Fruit fly (Drosophila melanogaster) whole organism, embryonic: ENCODE measurements around the gene CG8112.
A peak's percentile ranks its signal among the peaks of the same experiment; 100 is the strongest.

Experiments
- Bteb2 ChIP-seq: fragments of 200-800 bp; sonication (Bioruptor generic); optimal IDR thresholded peaks from 2 replicates; lab custom pipeline; 2016; ENCODE audit warnings: missing biosample characterization, missing genetic modification characterization
- CG11093 ChIP-seq: fragments of 200-800 bp; sonication (Bioruptor generic); IDR thresholded peaks from 3 replicates; pipeline ENCODE4 v1.3.6; 2022; ENCODE audit warnings: missing biosample characterization, missing genetic modification characterization
- CG12071 ChIP-seq: fragments of 200-800 bp; sonication (Bioruptor generic); optimal IDR thresholded peaks from 3 replicates; lab custom pipeline; 2018; ENCODE audit warnings: missing biosample characterization, mild to moderate bottlenecking, missing genetic modification characterization
- CG12299 ChIP-seq: fragments of 200-800 bp; sonication (Bioruptor generic); optimal IDR thresholded peaks from 2 replicates; lab custom pipeline; 2018; ENCODE audit warnings: missing biosample characterization, mild to moderate bottlenecking, missing genetic modification characterization
- CG12391 ChIP-seq: fragments of 200-800 bp; sonication (Bioruptor generic); optimal IDR thresholded peaks from 3 replicates; lab custom pipeline; 2018; ENCODE audit warnings: missing biosample characterization, mild to moderate bottlenecking, missing genetic modification characterization, moderate library complexity
- CG12659 ChIP-seq: fragments of 200-800 bp; sonication (Bioruptor generic); optimal IDR thresholded peaks from 3 replicates; lab custom pipeline; 2017; ENCODE audit warnings: mild to moderate bottlenecking, missing biosample characterization, missing genetic modification reagents, missing genetic modification characterization
- CG15269 ChIP-seq: fragments of 200-800 bp; sonication (Bioruptor generic); optimal IDR thresholded peaks from 2 replicates; lab custom pipeline; 2018; ENCODE audit warnings: missing biosample characterization, mild to moderate bottlenecking, missing genetic modification characterization, moderate library complexity
- CG17328 ChIP-seq: fragments of 200-800 bp; sonication (Bioruptor generic); IDR thresholded peaks from 2 replicates; pipeline ENCODE4 v1.3.6; 2022; ENCODE audit warnings: missing biosample characterization, missing genetic modification characterization
- CG17912 ChIP-seq: fragments of 200-800 bp; sonication (Bioruptor generic); optimal IDR thresholded peaks from 2 replicates; lab custom pipeline; 2018; ENCODE audit warnings: missing biosample characterization, mild to moderate bottlenecking, missing genetic modification characterization
- CG1792 ChIP-seq: fragments of 200-800 bp; sonication (Bioruptor generic); optimal IDR thresholded peaks from 2 replicates; lab custom pipeline; 2016; ENCODE audit warnings: missing biosample characterization, missing genetic modification characterization
- CG18599 ChIP-seq: fragments of 200-800 bp; sonication (Bioruptor generic); optimal IDR thresholded peaks from 3 replicates; lab custom pipeline; 2017; ENCODE audit warnings: missing biosample characterization, missing genetic modification characterization, mild to moderate bottlenecking, moderate library complexity, missing genetic modification reagents
- CG2875 ChIP-seq: fragments of 200-800 bp; sonication (Bioruptor generic); optimal IDR thresholded peaks from 2 replicates; lab custom pipeline; 2017; ENCODE audit warnings: missing biosample characterization, mild to moderate bottlenecking, missing genetic modification characterization, missing genetic modification reagents
- CG2889 ChIP-seq: fragments of 200-800 bp; sonication (Bioruptor generic); IDR thresholded peaks from 3 replicates; pipeline ENCODE4 v1.3.6; 2022; ENCODE audit warnings: missing biosample characterization, missing genetic modification characterization
- CG34376 ChIP-seq: fragments of 200-800 bp; sonication (Bioruptor generic); optimal IDR thresholded peaks from 2 replicates; lab custom pipeline; 2018; ENCODE audit warnings: missing biosample characterization, mild to moderate bottlenecking, missing genetic modification characterization
- CG42726 ChIP-seq: fragments of 200-800 bp; sonication (Bioruptor generic); IDR thresholded peaks from 2 replicates; pipeline ENCODE4 v1.3.6; 2022; ENCODE audit warnings: missing biosample characterization, missing genetic modification characterization; ENCODE audit not compliant: partially characterized antibody
- CG6689 ChIP-seq: fragments of 200-800 bp; sonication (Bioruptor generic); IDR thresholded peaks from 2 replicates; pipeline ENCODE4 v1.3.6; 2022; ENCODE audit warnings: missing biosample characterization, missing genetic modification characterization
- CG7372 ChIP-seq: fragments of 200-800 bp; sonication (Bioruptor generic); IDR thresholded peaks from 2 replicates; pipeline ENCODE4 v1.3.6; 2022; ENCODE audit warnings: missing biosample characterization, missing genetic modification characterization
- CG9932 ChIP-seq: fragments of 200-800 bp; sonication (Bioruptor generic); IDR thresholded peaks from 2 replicates; pipeline ENCODE4 v1.3.6; 2022; ENCODE audit warnings: missing biosample characterization, missing genetic modification characterization
- CoRest ChIP-seq: fragments of 200-800 bp; sonication (Bioruptor generic); optimal IDR thresholded peaks from 3 replicates; lab custom pipeline; 2018; ENCODE audit warnings: missing biosample characterization, mild to moderate bottlenecking, missing genetic modification characterization, moderate library complexity
- D19A ChIP-seq: fragments of 200-800 bp; optimal IDR thresholded peaks from 3 replicates; lab custom pipeline; 2019; ENCODE audit warnings: missing biosample characterization, mild to moderate bottlenecking, missing genetic modification characterization, moderate library complexity
- D19B ChIP-seq: fragments of 200-800 bp; sonication (Bioruptor generic); optimal IDR thresholded peaks from 2 replicates; lab custom pipeline; 2017; ENCODE audit warnings: missing biosample characterization, mild to moderate bottlenecking, missing genetic modification characterization
- E2f1 ChIP-seq: fragments of 200-800 bp; sonication (Bioruptor generic); IDR thresholded peaks from 2 replicates; pipeline ENCODE4 v1.3.6; 2022; ENCODE audit warnings: missing biosample characterization, missing genetic modification characterization
- Fer2 ChIP-seq: fragments of 200-800 bp; sonication (Bioruptor generic); optimal IDR thresholded peaks from 2 replicates; lab custom pipeline; 2018; ENCODE audit warnings: missing biosample characterization, mild to moderate bottlenecking, missing genetic modification characterization, moderate library complexity
- Fer3 ChIP-seq: fragments of 200-800 bp; sonication (Bioruptor generic); optimal IDR thresholded peaks from 2 replicates; lab custom pipeline; 2018; ENCODE audit warnings: missing biosample characterization, mild to moderate bottlenecking, missing genetic modification characterization, moderate library complexity
- Hmx ChIP-seq: fragments of 200-800 bp; sonication (Bioruptor generic); optimal IDR thresholded peaks from 2 replicates; lab custom pipeline; 2016; ENCODE audit warnings: missing biosample characterization, missing genetic modification characterization
- MBD-R2 ChIP-seq: fragments of 200-800 bp; sonication (Bioruptor generic); IDR thresholded peaks from 2 replicates; pipeline ENCODE4 v1.3.6; 2022; ENCODE audit warnings: missing biosample characterization, missing genetic modification characterization
- Meics ChIP-seq: fragments of 200-800 bp; sonication (Bioruptor generic); optimal IDR thresholded peaks from 2 replicates; lab custom pipeline; 2017; ENCODE audit warnings: missing biosample characterization, mild to moderate bottlenecking, missing genetic modification characterization
- Mrtf ChIP-seq: fragments of 200-800 bp; sonication (Bioruptor generic); IDR thresholded peaks from 3 replicates; pipeline ENCODE4 v1.3.6; 2022; ENCODE audit warnings: missing biosample characterization, missing genetic modification characterization
- Nf-YA ChIP-seq: fragments of 200-800 bp; sonication (Bioruptor generic); IDR thresholded peaks from 2 replicates; pipeline ENCODE4 v1.3.6; 2022; ENCODE audit warnings: missing biosample characterization, missing genetic modification characterization
- PHDP ChIP-seq: fragments of 200-800 bp; sonication (Bioruptor generic); optimal IDR thresholded peaks from 3 replicates; lab custom pipeline; 2018; ENCODE audit warnings: missing biosample characterization, mild to moderate bottlenecking, missing genetic modification characterization, moderate library complexity
- al ChIP-seq: fragments of 200-800 bp; sonication (Bioruptor generic); IDR thresholded peaks from 2 replicates; pipeline ENCODE4 v1.3.6; 2022; ENCODE audit warnings: missing biosample characterization, missing genetic modification characterization
- ara ChIP-seq: fragments of 200-800 bp; sonication (Bioruptor generic); IDR thresholded peaks from 2 replicates; pipeline ENCODE4 v1.3.6; 2022; ENCODE audit warnings: missing biosample characterization, missing genetic modification characterization
- bowl ChIP-seq: fragments of 200-800 bp; sonication (Bioruptor generic); IDR thresholded peaks from 2 replicates; pipeline ENCODE4 v1.3.6; 2022; ENCODE audit warnings: missing biosample characterization, missing genetic modification characterization
- caup ChIP-seq: fragments of 200-800 bp; sonication (Bioruptor generic); optimal IDR thresholded peaks from 3 replicates; lab custom pipeline; 2017; ENCODE audit warnings: missing biosample characterization, mild to moderate bottlenecking, missing genetic modification characterization, moderate library complexity; ENCODE audit not compliant: severe bottlenecking
- chinmo ChIP-seq: fragments of 200-800 bp; sonication (Bioruptor generic); IDR thresholded peaks from 4 replicates; pipeline ENCODE4 v1.3.6; 2022; ENCODE audit warnings: missing biosample characterization, missing genetic modification characterization; ENCODE audit not compliant: partially characterized antibody
- chm ChIP-seq: fragments of 200-800 bp; sonication (Bioruptor generic); IDR thresholded peaks from 2 replicates; pipeline ENCODE4 v1.3.6; 2022; ENCODE audit warnings: missing biosample characterization, missing genetic modification characterization
- croc ChIP-seq: fragments of 200-800 bp; sonication (Bioruptor generic); conservative IDR thresholded peaks from 3 replicates; pipeline ENCODE4 v1.3.6; 2022; ENCODE audit warnings: missing biosample characterization, missing genetic modification characterization
- crp ChIP-seq, 2 experiments: fragments of 200-800 bp; sonication (Bioruptor generic); optimal IDR thresholded peaks; 2 replicates in 1 of 2; 3 replicates in 1 of 2; lab custom pipeline; 2017; ENCODE audit warnings: missing biosample characterization in 2 of 2, missing genetic modification characterization in 2 of 2, mild to moderate bottlenecking in 1 of 2, moderate library complexity in 1 of 2
- fd64A ChIP-seq: fragments of 200-800 bp; sonication (Bioruptor generic); optimal IDR thresholded peaks from 3 replicates; lab custom pipeline; 2018; ENCODE audit warnings: missing biosample characterization, mild to moderate bottlenecking, missing genetic modification characterization
- fu2 ChIP-seq: fragments of 200-800 bp; sonication (Bioruptor generic); optimal IDR thresholded peaks from 2 replicates; lab custom pipeline; 2016; ENCODE audit warnings: missing biosample characterization, missing genetic modification characterization
- gsb ChIP-seq: fragments of 200-800 bp; sonication (Bioruptor generic); IDR thresholded peaks from 2 replicates; pipeline ENCODE4 v1.3.6; 2022; ENCODE audit warnings: missing biosample characterization, missing genetic modification characterization
- klu ChIP-seq: fragments of 200-800 bp; sonication (Bioruptor generic); IDR thresholded peaks from 2 replicates; pipeline ENCODE4 v1.3.6; 2022; ENCODE audit warnings: missing biosample characterization, missing genetic modification characterization
- pan ChIP-seq, 4 experiments: fragments of >200 bp in 3 of 4; fragments of 200-800 bp in 1 of 4; sonication (Bioruptor generic) in 1 of 4; optimal IDR thresholded peaks in 3 of 4; IDR thresholded peaks in 1 of 4; 2 replicates each; pipeline versions ENCODE4 v1.3.6 to Lab custom; 2017 to 2022; ENCODE audit warnings: missing biosample characterization in 2 of 4, missing genetic modification characterization in 2 of 4, mixed read lengths in 1 of 4
- ranshi ChIP-seq: fragments of 200-800 bp; sonication (Bioruptor generic); IDR thresholded peaks from 2 replicates; pipeline ENCODE4 v1.3.6; 2022; ENCODE audit warnings: missing biosample characterization, missing genetic modification characterization
- sens ChIP-seq: fragments of 200-800 bp; sonication (Bioruptor generic); peaks from one replicate; lab custom pipeline; 2016; ENCODE audit warnings: missing biosample characterization, missing genetic modification characterization
- sens-2 ChIP-seq: fragments of 200-800 bp; sonication (Bioruptor generic); IDR thresholded peaks from 2 replicates; pipeline ENCODE4 v1.3.6; 2022; ENCODE audit warnings: missing biosample characterization, missing genetic modification characterization
- ssp ChIP-seq: fragments of 200-800 bp; sonication (Bioruptor generic); IDR thresholded peaks from 2 replicates; pipeline ENCODE4 v1.3.6; 2022; ENCODE audit warnings: missing biosample characterization, missing genetic modification characterization
- tll ChIP-seq, 2 experiments: fragments of 200-800 bp in 1 of 2; fragments of >200 bp in 1 of 2; sonication (Bioruptor generic) in 1 of 2; optimal IDR thresholded peaks; 2 replicates each; lab custom pipeline; 2017 to 2019; ENCODE audit warnings: missing biosample characterization in 2 of 2, missing genetic modification characterization in 2 of 2, mild to moderate bottlenecking in 1 of 2, moderate library complexity in 1 of 2
- twi ChIP-seq: fragments of 200-800 bp; optimal IDR thresholded peaks from 2 replicates; lab custom pipeline; 2019; ENCODE audit warnings: missing biosample characterization, mild to moderate bottlenecking, missing genetic modification characterization, moderate library complexity
- unpg ChIP-seq: fragments of 200-800 bp; sonication (Bioruptor generic); optimal IDR thresholded peaks from 3 replicates; lab custom pipeline; 2018; ENCODE audit warnings: missing biosample characterization, mild to moderate bottlenecking, missing genetic modification characterization, moderate library complexity

CG8112 gene

DNA sequence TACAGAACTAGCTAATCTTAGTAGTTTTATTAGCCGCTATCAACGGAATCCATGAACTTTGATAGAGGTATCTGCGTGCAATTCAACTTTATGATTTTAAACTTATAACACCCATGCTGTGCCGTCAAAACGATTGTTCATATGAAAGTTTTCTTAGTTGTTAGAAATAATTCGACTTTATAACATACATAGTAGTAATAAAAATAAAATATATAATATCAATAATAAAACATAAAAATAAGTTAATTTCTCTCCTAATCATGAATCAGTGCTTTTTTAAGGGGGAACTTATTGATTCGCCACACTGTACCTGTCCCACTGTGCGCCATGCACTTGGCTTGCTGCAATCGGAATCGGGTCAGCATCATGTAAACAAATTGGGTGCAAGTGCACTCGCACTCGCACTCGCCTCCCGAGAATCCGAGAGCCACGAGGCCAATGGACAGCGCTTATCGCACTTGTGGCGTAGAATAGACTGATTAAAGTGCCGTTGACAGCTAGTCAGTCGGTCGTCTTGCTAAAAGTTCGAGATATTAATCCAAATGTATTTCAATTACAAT lies 763 bp upstream of the CG8112 start:
- TF ChIP-seq CG17912 (GFP tag; lab: Kevin White, UChicago) (no peak), CG17328 (peak; percentile 7; the same call in 1 of the 2 replicates), CG1792 (GFP tag; lab: Kevin White, UChicago) (no peak), CG18599 (peak; percentile 12), CG6689 (GFP tag; lab: Robert Waterston, UW) (no peak), croc (GFP tag; lab: Robert Waterston, UW) (no peak), E2f1 (GFP tag; lab: Robert Waterston, UW) (no peak), ranshi (GFP tag; lab: Robert Waterston, UW) (no peak), D19B (GFP tag; lab: Kevin White, UChicago) (no peak), CG34376 (GFP tag; lab: Kevin White, UChicago) (peak; percentile 39), CG7372 (GFP tag; lab: Robert Waterston, UW) (no peak), sens-2 (GFP tag; lab: Robert Waterston, UW) (peak; percentile 60; the same call in 1 of the 2 replicates), CG12299 (tag; lab: Kevin White, UChicago) (no peak), pan (optimal IDR thresholded peaks at IDR 0.05; lab: Kevin White, UChicago) (no peak), pan (GFP tag; optimal IDR thresholded peaks at IDR 0.05 in 1 of 2, IDR thresholded peaks at IDR 0.05 in 1 of 2) (no peak), Meics (GFP tag; lab: Kevin White, UChicago) (no peak), Bteb2 (no peak), Fer3 (tag; lab: Kevin White, UChicago) (no peak), sens (GFP tag; lab: Kevin White, UChicago) (no peak), Nf-YA (GFP tag; lab: Robert Waterston, UW) (no peak), tll (GFP tag; optimal IDR thresholded peaks at IDR 0.05; lab: Kevin White, UChicago) (no peak), ara (GFP tag; lab: Robert Waterston, UW) (no peak), bowl (GFP tag; lab: Robert Waterston, UW) (0 out of 2 replicates have a peak, but pooled peaks have one; percentile 12), fu2 (no peak), CG9932 (GFP tag; lab: Robert Waterston, UW) (no peak), CG12071 (no peak), al (GFP tag; lab: Robert Waterston, UW) (no peak), CoRest (tag; lab: Kevin White, UChicago) (no peak), Fer2 (no peak), chm (GFP tag; lab: Robert Waterston, UW) (no peak), gsb (GFP tag; lab: Robert Waterston, UW) (no peak), chinmo (GFP tag; lab: Robert Waterston, UW) (0 out of 4 replicates have a peak, but pooled peaks have one; percentile 35), CG2875 (no peak), CG12659 (GFP tag; lab: Kevin White, UChicago) (no peak), CG42726 (GFP tag; lab: Robert Waterston, UW) (no peak), CG11093 (GFP tag; lab: Robert Waterston, UW) (no peak), caup (GFP tag; lab: Kevin White, UChicago) (no peak), CG2889 (GFP tag; lab: Robert Waterston, UW) (0 out of 3 replicates have a peak, but pooled peaks have one; percentile 23), D19A (tag; lab: Kevin White, UChicago) (no peak), CG15269 (peak; percentile 9), ssp (GFP tag; lab: Robert Waterston, UW) (no peak), unpg (GFP tag; lab: Kevin White, UChicago) (peak; percentile 37), CG12391 (tag; lab: Kevin White, UChicago) (peak; percentile 28), twi (tag; lab: Kevin White, UChicago) (no peak), PHDP (tag; lab: Kevin White, UChicago) (peak; percentile 3), Mrtf (GFP tag; lab: Robert Waterston, UW) (no peak), klu (no peak), crp (GFP tag; optimal IDR thresholded peaks at IDR 0.05; lab: Kevin White, UChicago) (no peak), MBD-R2 (no peak), fd64A (GFP tag; lab: Kevin White, UChicago) (no peak), Hmx (GFP tag; lab: Kevin White, UChicago) (no peak)
